Worm (Caenorhabditis elegans) whole organism, early embryonic: ENCODE measurements around the gene C04B4.2.

ENCODE experiments used
- F13C5.2 ChIP-seq: sonication (generic microtip); optimal IDR thresholded peaks from 2 replicates; lab custom pipeline; 2017; ENCODE audit warnings: mild to moderate bottlenecking, missing genetic modification characterization, inconsistent platforms, missing compliant biosample characterization
- ama-1 ChIP-seq: fragments of 150-350 bp; optimal IDR thresholded peaks from 2 replicates; lab custom pipeline; 2014
- ets-7 ChIP-seq: sonication (generic microtip); optimal IDR thresholded peaks from 2 replicates; lab custom pipeline; 2016; ENCODE audit warnings: missing genotype, missing genetic modification characterization, missing compliant biosample characterization
- flt-1 ChIP-seq: fragments of 200-800 bp; sonication (Bioruptor generic); IDR thresholded peaks from 2 replicates; pipeline ENCODE4 v1.3.6; 2022; ENCODE audit warnings: missing genetic modification characterization, missing compliant biosample characterization
- hmg-4 ChIP-seq: fragments of 200-800 bp; sonication (Bioruptor generic); optimal IDR thresholded peaks from 2 replicates; lab custom pipeline; 2018; ENCODE audit warnings: mild to moderate bottlenecking, missing genetic modification characterization, missing compliant biosample characterization
- hnd-1 ChIP-seq: sonication (generic microtip); optimal IDR thresholded peaks from 2 replicates; lab custom pipeline; 2016; ENCODE audit warnings: missing genetic modification characterization, missing compliant biosample characterization
- pes-1 ChIP-seq: fragments of 200-800 bp; sonication (Bioruptor generic); IDR thresholded peaks from 2 replicates; pipeline ENCODE4 v1.3.6; 2022; ENCODE audit warnings: missing genetic modification reagents, missing genetic modification characterization, missing compliant biosample characterization
- scrt-1 ChIP-seq: fragments of 200-800 bp; sonication (Bioruptor generic); IDR thresholded peaks from 2 replicates; pipeline ENCODE4 v1.3.6; 2022; ENCODE audit warnings: missing genetic modification characterization, missing compliant biosample characterization
- tbx-11 ChIP-seq: fragments of 200-800 bp; sonication (Bioruptor generic); IDR thresholded peaks from 2 replicates; pipeline ENCODE4 v1.3.6; 2022; ENCODE audit warnings: missing genetic modification characterization, missing compliant biosample characterization
- tbx-37 ChIP-seq: fragments of 200-800 bp; sonication (Bioruptor generic); conservative IDR thresholded peaks from 2 replicates; pipeline ENCODE4 v1.3.6; 2022; ENCODE audit warnings: missing genetic modification reagents, missing genetic modification characterization, missing compliant biosample characterization

- TF ChIP-seq flt-1 (GFP tag; lab: Robert Waterston, UW) = no peak
- TF ChIP-seq scrt-1 (GFP tag; lab: Robert Waterston, UW) = no peak
- no peak for TF ChIP-seq ama-1 (lab: Kevin White, UChicago)
- TF ChIP-seq hmg-4 (GFP tag; lab: Kevin White, UChicago) = no peak
- no peak for TF ChIP-seq tbx-11 (GFP tag; lab: Robert Waterston, UW)
- TF ChIP-seq F13C5.2 (tag; lab: Kevin White, UChicago) = no peak
- TF ChIP-seq ets-7 = no peak
- TF ChIP-seq pes-1 (GFP tag; lab: Robert Waterston, UW) = no peak
- TF ChIP-seq hnd-1 = no peak
- TF ChIP-seq tbx-37 (GFP tag; lab: Robert Waterston, UW) = no peak
Measured at ce11 chrX:12282911-12283310, at the start of gene C04B4.2.
